Worm (Caenorhabditis elegans): ENCODE results near the gene mai-1.

The mai-1 gene

ce11 chrX:3106137-3106536 lies 10.3 kb downstream of the mai-1 start, which contains the start of gene K10B3.5 (continued):
- TF ChIP-seq unc-62 (GFP tag; optimal IDR thresholded peaks at IDR 0.05) (no peak), egl-5 (tag; optimal IDR thresholded peaks at IDR 0.05) (peak; percentile 73)

- TF ChIP-seq ceh-28 (tag; optimal IDR thresholded peaks at IDR 0.05) (peak; percentile 21), ztf-11 (tag; optimal IDR thresholded peaks at IDR 0.05) (no peak), unc-62 (GFP tag; optimal IDR thresholded peaks at IDR 0.05) (no peak), jun-1 (tag; optimal IDR thresholded peaks at IDR 0.05) (no peak), R02D3.7 (tag; optimal IDR thresholded peaks at IDR 0.05) (no peak), nhr-12 (tag; optimal IDR thresholded peaks at IDR 0.05) (no peak), nhr-76 (tag; optimal IDR thresholded peaks at IDR 0.05) (no peak), nhr-43 (tag; optimal IDR thresholded peaks at IDR 0.05; ENCODE audit: poor library complexity, severe bottlenecking) (no peak), ceh-16 (tag; optimal IDR thresholded peaks at IDR 0.05) (no peak), pqm-1 (tag; optimal IDR thresholded peaks at IDR 0.05) (no peak), elt-1 (tag; optimal IDR thresholded peaks at IDR 0.05) (no peak), mml-1 (tag; optimal IDR thresholded peaks at IDR 0.05) (no peak), ama-1 (optimal IDR thresholded peaks at IDR 0.05) (no peak), snpc-4 (tag; optimal IDR thresholded peaks at IDR 0.05) (peak; percentile 1), nhr-23 (tag; optimal IDR thresholded peaks at IDR 0.05) (no peak), fkh-2 (tag; optimal IDR thresholded peaks at IDR 0.05) (no peak), nhr-11 (tag; optimal IDR thresholded peaks at IDR 0.05) (no peak), lsy-12 (tag; optimal IDR thresholded peaks at IDR 0.05) (no peak), lin-15B (tag; optimal IDR thresholded peaks at IDR 0.05) (no peak), ZK546.5 (tag; optimal IDR thresholded peaks at IDR 0.05) (no peak), elt-2 (tag; optimal IDR thresholded peaks at IDR 0.05) (peak; percentile 28), nhr-77 (tag; optimal IDR thresholded peaks at IDR 0.05) (no peak), aly-2 (tag; optimal IDR thresholded peaks at IDR 0.05) (no peak), nhr-237 (tag; optimal IDR thresholded peaks at IDR 0.05) (no peak), mdl-1 (tag; optimal IDR thresholded peaks at IDR 0.05) (no peak), skn-1 (tag; optimal IDR thresholded peaks at IDR 0.05) (no peak), nfya-1 (tag; optimal IDR thresholded peaks at IDR 0.05; ENCODE audit: insufficient read depth) (peak; percentile 63), egl-5 (tag; optimal IDR thresholded peaks at IDR 0.05) (peak; percentile 7), daf-12 (tag; optimal IDR thresholded peaks at IDR 0.05) (no peak), ztf-4 (tag; optimal IDR thresholded peaks at IDR 0.05) (no peak), tbx-2 (tag; optimal IDR thresholded peaks at IDR 0.05) (no peak), hmg-11 (tag; optimal IDR thresholded peaks at IDR 0.05) (peak; percentile 48), eor-1 (tag; optimal IDR thresholded peaks at IDR 0.05) (no peak), zag-1 (tag; optimal IDR thresholded peaks at IDR 0.05) (no peak), sea-2 (GFP tag; optimal IDR thresholded peaks at IDR 0.05) (no peak), nhr-67 (tag; optimal IDR thresholded peaks at IDR 0.05) (no peak), ceh-9 (tag; optimal IDR thresholded peaks at IDR 0.05) (no peak), unc-39 (tag; optimal IDR thresholded peaks at IDR 0.05) (no peak), nhr-25 (tag; optimal IDR thresholded peaks at IDR 0.05) (no peak), nhr-28 (tag; optimal IDR thresholded peaks at IDR 0.05) (no peak), egl-27 (tag; optimal IDR thresholded peaks at IDR 0.05) (no peak), ceh-82 (tag; optimal IDR thresholded peaks at IDR 0.05) (no peak), elt-3 (tag; optimal IDR thresholded peaks at IDR 0.05) (no peak), fos-1 (tag; optimal IDR thresholded peaks at IDR 0.05) (no peak), fkh-10 (GFP tag; optimal IDR thresholded peaks at IDR 0.05) (no peak), lin-39 (tag; optimal IDR thresholded peaks at IDR 0.05) (peak; percentile 67)
Measured at ce11 chrX:3102817-3103216, 13.6 kb downstream of the mai-1 start.
